Fruit fly (Drosophila melanogaster): ENCODE results near the gene RpL13A.

The RpL13A gene

dm6 chr3R:5660198-5660893, 36.1 kb downstream of the RpL13A start, which contains the start of gene Wdr33:
Wdr33 (plus strand) TSS chr3R:5660635.
- TF ChIP-seq lbe (GFP tag; optimal IDR thresholded peaks at IDR 0.05): no peak
- no peak for TF ChIP-seq stc (GFP tag; IDR thresholded peaks at IDR 0.05)
- TF ChIP-seq lilli (GFP tag; optimal IDR thresholded peaks at IDR 0.05): peak; percentile 22
- no peak for TF ChIP-seq pita (GFP tag; optimal IDR thresholded peaks at IDR 0.05)
- peak; percentile 87 for TF ChIP-seq Opbp (GFP tag; IDR thresholded peaks at IDR 0.05; ENCODE audit: partially characterized antibody)
- no peak for TF ChIP-seq CG5953 (GFP tag; IDR thresholded peaks at IDR 0.05)
- no peak for TF ChIP-seq insv (GFP tag; optimal IDR thresholded peaks at IDR 0.05)
- peak; percentile 5 for TF ChIP-seq CG10267 (tag; optimal IDR thresholded peaks at IDR 0.05)
- no peak for TF ChIP-seq CG8290 (GFP tag; optimal IDR thresholded peaks at IDR 0.05)
- no peak for TF ChIP-seq CG8290 (tag; optimal IDR thresholded peaks at IDR 0.05)
- TF ChIP-seq BtbVII (GFP tag; optimal IDR thresholded peaks at IDR 0.05): peak; percentile 27
- peak; percentile 19 for TF ChIP-seq CG2712 (tag; optimal IDR thresholded peaks at IDR 0.05)
- TF ChIP-seq dpn (GFP tag; optimal IDR thresholded peaks at IDR 0.05): no peak
- no peak for TF ChIP-seq pros (GFP tag; optimal IDR thresholded peaks at IDR 0.05)
- TF ChIP-seq CG9215 (GFP tag; IDR thresholded peaks at IDR 0.05): no peak
- no peak for TF ChIP-seq CG12071 (GFP tag; optimal IDR thresholded peaks at IDR 0.05)
- TF ChIP-seq nerfin-1 (tag; optimal IDR thresholded peaks at IDR 0.05): no peak
- TF ChIP-seq CG4424 (GFP tag; optimal IDR thresholded peaks at IDR 0.05): peak; percentile 48
- TF ChIP-seq lmd (GFP tag; IDR thresholded peaks at IDR 0.05): peak; percentile 53
- TF ChIP-seq Lpt (GFP tag; optimal IDR thresholded peaks at IDR 0.05): no peak
- TF ChIP-seq aop (GFP tag; IDR thresholded peaks at IDR 0.05): no peak
- TF ChIP-seq unc-4 (GFP tag; IDR thresholded peaks at IDR 0.05; ENCODE audit: partially characterized antibody): peak; percentile 84
- TF ChIP-seq CG11398 (GFP tag; optimal IDR thresholded peaks at IDR 0.05): no peak
- TF ChIP-seq CG4820 (GFP tag; optimal IDR thresholded peaks at IDR 0.05): no peak
- TF ChIP-seq CG10979 (tag; optimal IDR thresholded peaks at IDR 0.05): no peak
- peak; percentile 26 for TF ChIP-seq NfI (GFP tag; optimal IDR thresholded peaks at IDR 0.05)
- peak; percentile 89 for TF ChIP-seq Doc3 (GFP tag; IDR thresholded peaks at IDR 0.05; ENCODE audit: partially characterized antibody)
- peak; percentile 16 for TF ChIP-seq Sry-δ (GFP tag; optimal IDR thresholded peaks at IDR 0.05)
- TF ChIP-seq CG9727 (GFP tag; optimal IDR thresholded peaks at IDR 0.05): peak; percentile 61
- TF ChIP-seq Ets65A (GFP tag): no peak
- TF ChIP-seq Optix (GFP tag; IDR thresholded peaks at IDR 0.05): no peak
- no peak for TF ChIP-seq zfh2 (GFP tag; optimal IDR thresholded peaks at IDR 0.05)
- TF ChIP-seq CG15011 (GFP tag; optimal IDR thresholded peaks at IDR 0.05): no peak
- peak; percentile 85 for TF ChIP-seq MESR4 (GFP tag; optimal IDR thresholded peaks at IDR 0.05)
- no peak for TF ChIP-seq pan (optimal IDR thresholded peaks at IDR 0.05)
- TF ChIP-seq pan (GFP tag; optimal IDR thresholded peaks at IDR 0.05 in 1 of 2, IDR thresholded peaks at IDR 0.05 in 1 of 2): peak in 1 of 2 experiments; percentile 46
- TF ChIP-seq exex (tag; optimal IDR thresholded peaks at IDR 0.05): no peak
- TF ChIP-seq D19A (tag; optimal IDR thresholded peaks at IDR 0.05): no peak
- TF ChIP-seq Sin3A (optimal IDR thresholded peaks at IDR 0.05): peak; percentile 60
- TF ChIP-seq GATAe (GFP tag; conservative IDR thresholded peaks at IDR 0.05): no peak
- no peak for TF ChIP-seq usp (GFP tag; optimal IDR thresholded peaks at IDR 0.05)
- TF ChIP-seq Side (GFP tag; optimal IDR thresholded peaks at IDR 0.05): no peak
- TF ChIP-seq twi (tag; optimal IDR thresholded peaks at IDR 0.05): no peak
- no peak for TF ChIP-seq otp (GFP tag; IDR thresholded peaks at IDR 0.05)
- no peak for TF ChIP-seq CG17802 (tag; optimal IDR thresholded peaks at IDR 0.05)
- TF ChIP-seq ssp (GFP tag; IDR thresholded peaks at IDR 0.05): no peak
- no peak for TF ChIP-seq repo (GFP tag; optimal IDR thresholded peaks at IDR 0.05)
- TF ChIP-seq CG30403 (GFP tag; optimal IDR thresholded peaks at IDR 0.05): peak; percentile 58
- peak; percentile 91 for TF ChIP-seq amos (GFP tag; IDR thresholded peaks at IDR 0.05; ENCODE audit: partially characterized antibody)
- TF ChIP-seq ranshi (GFP tag; IDR thresholded peaks at IDR 0.05): peak; percentile 20; the same call in 1 of the 2 replicates
- no peak for TF ChIP-seq Hsf (GFP tag; optimal IDR thresholded peaks at IDR 0.05)
- 0 out of 3 replicates have a peak, but pooled peaks have one; percentile 25 for TF ChIP-seq sr (GFP tag; IDR thresholded peaks at IDR 0.05)

All from whole organism, embryonic.